Worm (Caenorhabditis elegans) whole organism, L4 larva: ENCODE data around the gene ceh-74.

Experiments used
- arid-1 ChIP-seq: fragments of 200-800 bp; sonication (Bioruptor generic); conservative IDR thresholded peaks from 2 replicates; pipeline ENCODE4 v1.3.6; 2022; ENCODE audit warnings: missing genetic modification reagents, missing genetic modification characterization, missing compliant biosample characterization
- daf-12 ChIP-seq: fragments of 150-350 bp; optimal IDR thresholded peaks from 2 replicates; lab custom pipeline; 2014; ENCODE audit warnings: missing biosample characterization, missing genetic modification reagents, missing genetic modification characterization
- dve-1 ChIP-seq: sonication (generic microtip); optimal IDR thresholded peaks from 2 replicates; lab custom pipeline; 2017; ENCODE audit warnings: antibody characterized with exemption, mild to moderate bottlenecking, missing genetic modification characterization, missing compliant biosample characterization; ENCODE audit not compliant: insufficient read depth
- lin-15B ChIP-seq: fragments of 150-350 bp; sonication (generic microtip); optimal IDR thresholded peaks from 3 replicates; lab custom pipeline; 2014; ENCODE audit warnings: missing biosample characterization, missing genetic modification characterization
- lin-39 ChIP-seq: fragments of 150-350 bp; optimal IDR thresholded peaks from 2 replicates; lab custom pipeline; 2014; ENCODE audit warnings: missing biosample characterization, missing genetic modification reagents, missing genetic modification characterization
- mdl-1 ChIP-seq, 2 experiments: fragments of 150-350 bp in 1 of 2; sonication (generic microtip) in 1 of 2; optimal IDR thresholded peaks; 2 replicates each; lab custom pipeline; 2014 to 2017; ENCODE audit warnings: missing biosample characterization in 2 of 2, missing genetic modification characterization in 2 of 2
- nhr-10 ChIP-seq: fragments of 150-350 bp; optimal IDR thresholded peaks from 2 replicates; lab custom pipeline; 2014; ENCODE audit warnings: missing biosample characterization, missing genetic modification characterization
- nhr-25 ChIP-seq: sonication (generic microtip); optimal IDR thresholded peaks from 2 replicates; lab custom pipeline; 2017; ENCODE audit warnings: missing genetic modification characterization, mild to moderate bottlenecking, missing compliant biosample characterization, antibody characterized with exemption, moderate library complexity, borderline replicate concordance; ENCODE audit not compliant: insufficient read depth
- spr-1 ChIP-seq: sonication (generic microtip); optimal IDR thresholded peaks from 2 replicates; lab custom pipeline; 2016; ENCODE audit warnings: mild to moderate bottlenecking, missing genetic modification characterization, missing compliant biosample characterization
- unc-130 ChIP-seq: sonication (generic microtip); optimal IDR thresholded peaks from 2 replicates; lab custom pipeline; 2016; ENCODE audit warnings: missing genetic modification reagents, missing genetic modification characterization, missing compliant biosample characterization
- unc-39 ChIP-seq: sonication (generic microtip); optimal IDR thresholded peaks from 2 replicates; lab custom pipeline; 2017; ENCODE audit warnings: missing biosample characterization, missing genetic modification characterization

DNA sequence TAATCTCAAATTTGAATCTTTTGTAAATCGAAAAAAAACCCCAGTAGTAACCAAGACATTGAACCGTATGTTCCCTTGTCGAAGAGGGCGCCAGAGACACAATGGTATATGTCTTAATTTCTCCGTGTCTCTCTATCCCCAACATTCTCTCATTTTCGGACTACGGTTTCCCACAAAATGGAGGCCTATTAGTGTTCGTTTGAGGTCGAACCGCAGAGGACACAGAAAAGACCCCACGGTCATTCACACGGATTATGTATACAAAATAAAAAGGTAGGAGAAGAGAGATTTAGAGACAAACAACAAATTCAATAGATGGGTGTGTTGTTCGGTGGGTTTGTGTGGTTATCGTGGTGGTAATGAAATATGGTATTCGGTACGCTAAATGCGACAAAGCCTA, 26.9 kb upstream of the ceh-74 start:
- TF ChIP-seq mdl-1 (tag; optimal IDR thresholded peaks at IDR 0.05; lab: Kevin White, UChicago) (no peak), lin-15B (no peak), dve-1 (tag; lab: Kevin White, UChicago) (no peak), spr-1 (tag; lab: Kevin White, UChicago) (no peak), unc-130 (GFP tag; lab: Kevin White, UChicago) (no peak), lin-39 (tag; lab: Kevin White, UChicago) (no peak), unc-39 (tag; lab: Kevin White, UChicago) (no peak), nhr-10 (tag; lab: Kevin White, UChicago) (no peak), nhr-25 (tag; lab: Kevin White, UChicago) (no peak), arid-1 (no peak), daf-12 (tag; lab: Kevin White, UChicago) (no peak)
